Fruit fly (Drosophila melanogaster) whole organism, larva: ENCODE data around the gene CG17267.

Experiments
- noc ChIP-seq: fragments of 200-800 bp; sonication (Bioruptor generic); optimal IDR thresholded peaks from 3 replicates; lab custom pipeline; 2019; ENCODE audit warnings: missing biosample characterization, mild to moderate bottlenecking, missing genetic modification characterization, moderate library complexity

The CG17267 gene

DNA sequence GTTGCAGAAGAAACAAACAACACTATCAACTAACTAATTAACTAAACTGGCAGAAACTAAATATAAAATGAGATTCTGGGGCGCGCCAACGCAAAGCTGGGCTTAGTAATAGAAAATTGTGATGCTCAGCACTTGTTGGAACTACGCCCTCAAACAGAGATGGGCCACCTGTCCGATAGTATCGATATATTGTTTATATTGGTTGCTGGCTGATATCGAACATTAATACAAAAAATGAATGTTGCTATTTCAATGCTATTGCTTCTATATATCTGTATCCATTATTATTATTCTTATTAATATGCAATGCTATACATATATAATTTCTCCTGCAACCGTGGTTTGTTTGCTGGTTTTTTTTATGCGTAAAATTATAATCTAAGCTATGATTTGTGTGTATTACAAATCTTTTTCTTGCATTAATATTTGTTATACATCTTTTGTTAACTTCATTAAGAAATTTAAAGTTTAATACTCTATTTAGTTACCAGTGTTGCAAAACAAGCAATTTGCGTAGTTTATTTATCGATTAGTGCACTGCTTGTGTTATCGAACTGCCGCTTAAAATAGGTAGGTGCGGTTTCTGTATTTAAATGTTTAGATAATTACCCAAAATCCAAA is 23.4 kb upstream of the CG17267 start, which contains the start of gene CG31195:
TSS of gene CG31195 (minus strand) at position 195 of the 621 bp plus-strand sequence.
- TF ChIP-seq noc (tag; lab: Kevin White, UChicago), result no peak

dm6 chr3R:20756429-20756828 is 17.5 kb upstream of the CG17267 start, which contains the start of gene Syp:
TSS of gene Syp (plus strand) at chr3R:20756729.
- TF ChIP-seq noc (tag; lab: Kevin White, UChicago), result no peak

DNA sequence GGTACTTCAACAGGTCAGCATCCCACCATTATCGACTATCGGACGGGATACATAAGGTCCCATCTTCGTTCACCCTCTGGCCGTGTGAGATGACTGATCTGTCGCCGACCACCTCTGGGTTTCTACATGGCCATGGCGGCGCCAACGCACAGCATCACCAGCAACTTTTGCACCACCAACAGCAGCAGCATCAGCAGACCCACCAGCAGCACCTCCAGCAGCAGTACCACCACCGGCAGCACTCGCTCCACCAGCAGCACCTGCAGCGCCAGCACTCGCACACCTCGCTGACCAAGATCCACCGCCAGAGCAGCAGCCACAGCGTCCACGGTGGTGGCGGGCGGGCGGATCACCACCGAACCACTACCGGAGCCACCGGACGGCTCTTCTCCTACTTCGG is 16.1 kb upstream of the CG17267 start:
- TF ChIP-seq noc (tag; lab: Kevin White, UChicago), result no peak

DNA sequence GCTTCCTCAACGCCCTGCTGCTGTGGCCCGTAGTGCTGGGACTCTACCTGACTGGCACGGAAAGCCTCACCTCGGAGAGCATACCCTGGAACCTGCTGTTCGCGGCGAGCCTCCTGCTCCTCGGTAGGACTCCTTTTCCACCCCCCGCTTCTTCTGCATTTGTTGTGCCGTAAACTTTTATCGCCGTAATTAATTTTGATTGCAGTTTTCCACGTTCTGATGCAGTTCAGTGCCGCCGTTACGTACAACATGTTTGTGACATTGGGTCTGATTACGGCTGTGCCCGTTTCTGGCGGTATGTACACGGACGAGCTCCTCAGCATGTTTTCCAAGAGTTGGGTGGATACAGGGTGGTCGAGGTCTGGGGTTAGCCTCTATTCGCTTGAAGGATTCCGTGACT is 10.6 kb upstream of the CG17267 start:
- no peak for TF ChIP-seq noc (tag; lab: Kevin White, UChicago)

DNA sequence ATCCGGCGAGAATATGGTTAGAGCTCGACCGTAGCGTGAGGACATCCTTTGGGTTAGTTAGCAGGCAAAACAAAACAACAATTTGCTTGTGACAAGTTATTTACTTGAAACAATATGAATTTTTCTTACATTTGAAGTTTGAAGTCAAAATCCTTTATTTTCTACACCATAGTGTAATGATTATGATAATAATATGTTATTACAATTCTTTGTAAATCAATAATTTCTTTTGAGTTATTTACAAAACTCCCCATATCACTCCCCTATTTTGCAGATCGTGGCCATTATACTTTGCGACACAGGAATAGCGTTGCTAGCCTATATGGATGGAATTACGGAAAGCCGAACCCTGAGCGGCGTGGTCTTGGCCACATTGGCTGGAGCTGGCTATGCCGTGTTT is 10.1 kb upstream of the CG17267 start, which contains the start of gene Prosalpha4T1:
TSS of gene Prosalpha4T1 (minus strand) at position 101 of the 400 bp plus-strand sequence.
- TF ChIP-seq noc (tag; lab: Kevin White, UChicago), result no peak

dm6 chr3R:20745238-20745637 is 6.3 kb upstream of the CG17267 start, which contains the start of gene CG31200:
TSS of gene CG31200 (minus strand) at chr3R:20745338.
- TF ChIP-seq noc (tag; lab: Kevin White, UChicago), result no peak

dm6 chr3R:20743769-20744168 is 4.9 kb upstream of the CG17267 start, which contains the start of gene CG31199:
TSS of gene CG31199 (minus strand) at chr3R:20743869.
- TF ChIP-seq noc (tag; lab: Kevin White, UChicago), result no peak

dm6 chr3R:20739971-20740370 is 1.1 kb upstream of the CG17267 start, which contains the start of gene CG42322:
TSS of gene CG42322 (plus strand) at chr3R:20740108.
- TF ChIP-seq noc (tag; lab: Kevin White, UChicago), result no peak

DNA sequence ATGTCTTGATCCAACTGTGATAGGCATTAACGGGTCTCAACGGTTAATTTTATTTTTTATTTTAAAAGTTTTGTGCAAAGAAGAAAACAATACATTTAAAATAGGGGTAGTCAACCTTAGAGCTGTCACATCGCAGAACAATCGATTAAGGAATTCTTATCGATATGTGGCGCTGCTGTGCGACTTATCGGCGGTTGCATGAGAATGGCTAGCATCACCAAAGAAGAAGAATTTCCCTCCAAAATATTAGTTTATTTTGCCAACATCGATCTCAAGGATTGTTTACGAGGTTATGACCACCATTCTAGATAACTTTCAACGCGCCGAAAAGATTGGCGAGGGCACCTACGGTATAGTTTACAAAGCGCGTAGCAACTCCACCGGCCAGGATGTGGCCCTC is 3.5 kb downstream of the CG17267 start, which contains the start of gene Cdk2:
TSS of gene Cdk2 (plus strand) at position 219 of the 400 bp plus-strand sequence.
- no peak for TF ChIP-seq noc (tag; lab: Kevin White, UChicago)

DNA sequence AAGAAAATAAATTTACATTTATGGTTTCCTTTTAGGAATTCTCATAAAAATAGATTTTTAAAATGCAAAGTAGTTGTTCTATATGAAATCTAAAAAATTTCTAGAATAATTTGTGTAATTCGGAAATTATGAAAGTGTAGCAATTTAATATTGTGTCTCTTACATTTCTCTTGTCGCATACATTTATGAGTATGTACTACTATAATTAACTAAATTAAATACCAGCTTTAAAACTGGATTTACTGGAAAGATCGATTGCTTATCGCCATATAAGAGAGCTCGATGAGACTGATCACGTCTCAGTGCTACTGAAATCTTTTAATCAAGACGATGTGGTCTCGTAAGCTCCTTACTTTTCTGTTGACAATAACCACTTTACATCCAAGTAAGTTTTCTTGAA is 7.6 kb downstream of the CG17267 start, which contains the start of gene CG31205:
TSS of gene CG31205 (plus strand) at position 301 of the 400 bp plus-strand sequence.
- no peak for TF ChIP-seq noc (tag; lab: Kevin White, UChicago)

dm6 chr3R:20723491-20723890 is 15.4 kb downstream of the CG17267 start:
- TF ChIP-seq noc (tag; lab: Kevin White, UChicago), result no peak

dm6 chr3R:20719286-20719685 is 19.6 kb downstream of the CG17267 start:
- TF ChIP-seq noc (tag; lab: Kevin White, UChicago), result no peak

DNA sequence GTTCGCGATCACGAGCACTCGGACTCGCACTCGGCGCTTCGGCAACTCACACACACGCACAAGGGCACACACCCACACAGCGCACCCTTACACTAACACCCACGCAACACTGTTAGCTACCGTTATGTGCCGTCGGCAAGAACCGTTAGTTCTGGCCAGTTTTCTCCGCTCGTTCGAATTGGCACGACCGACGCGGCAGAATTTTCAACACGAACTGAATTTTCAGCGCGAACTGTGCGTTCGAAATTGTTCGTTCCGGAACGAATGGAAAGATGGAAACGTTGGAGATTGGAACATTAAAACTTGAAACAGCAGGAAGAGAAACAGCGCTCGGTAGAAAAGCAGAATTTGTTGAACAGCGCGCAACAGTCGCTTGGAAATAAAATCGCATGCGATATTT is 24.5 kb downstream of the CG17267 start, which contains the start of gene Oamb:
TSS of gene Oamb (minus strand) at position 218 of the 400 bp plus-strand sequence.
- TF ChIP-seq noc (tag; lab: Kevin White, UChicago), result no peak
